Fruit fly (Drosophila melanogaster) whole organism, embryonic: Measurements from ENCODE around the gene dock.

Experiments used
- Adf1 ChIP-seq: fragments of 200-800 bp; sonication (Bioruptor generic); IDR thresholded peaks from 2 replicates; pipeline ENCODE4 v1.3.6; 2022; ENCODE audit warnings: missing biosample characterization, missing genetic modification characterization
- Aef1 ChIP-seq: fragments of 200-800 bp; sonication (Bioruptor generic); IDR thresholded peaks from 3 replicates; pipeline ENCODE4 v1.3.6; 2022; ENCODE audit warnings: missing biosample characterization, missing genetic modification characterization
- B-H2 ChIP-seq: fragments of 200-800 bp; sonication (Bioruptor generic); optimal IDR thresholded peaks from 2 replicates; lab custom pipeline; 2018; ENCODE audit warnings: missing biosample characterization, mild to moderate bottlenecking, missing genetic modification characterization
- CG1233 ChIP-seq: fragments of 200-800 bp; sonication (Bioruptor generic); optimal IDR thresholded peaks from 4 replicates; lab custom pipeline; 2018; ENCODE audit warnings: missing biosample characterization, mild to moderate bottlenecking, missing genetic modification characterization
- CG12391 ChIP-seq: fragments of 200-800 bp; sonication (Bioruptor generic); optimal IDR thresholded peaks from 3 replicates; lab custom pipeline; 2018; ENCODE audit warnings: missing biosample characterization, mild to moderate bottlenecking, missing genetic modification characterization, moderate library complexity
- CG14441 ChIP-seq: fragments of 200-800 bp; sonication (Bioruptor generic); IDR thresholded peaks from 2 replicates; pipeline ENCODE4 v1.3.6; 2022; ENCODE audit warnings: missing biosample characterization, missing genetic modification characterization
- CG14667 ChIP-seq: fragments of 200-800 bp; sonication (Bioruptor generic); IDR thresholded peaks from 2 replicates; pipeline ENCODE4 v1.3.6; 2022; ENCODE audit warnings: missing biosample characterization, missing genetic modification characterization
- CG14710 ChIP-seq: fragments of 200-800 bp; sonication (Bioruptor generic); optimal IDR thresholded peaks from 3 replicates; lab custom pipeline; 2019; ENCODE audit warnings: missing biosample characterization, mild to moderate bottlenecking, missing genetic modification characterization, moderate library complexity
- CG15073 ChIP-seq: fragments of 200-800 bp; sonication (Bioruptor generic); optimal IDR thresholded peaks from 2 replicates; lab custom pipeline; 2016; ENCODE audit warnings: missing biosample characterization, missing genetic modification characterization
- CG1602 ChIP-seq: fragments of 200-800 bp; sonication (Bioruptor generic); optimal IDR thresholded peaks from 3 replicates; lab custom pipeline; 2016; ENCODE audit warnings: missing biosample characterization, missing genetic modification characterization
- CG17328 ChIP-seq: fragments of 200-800 bp; sonication (Bioruptor generic); IDR thresholded peaks from 2 replicates; pipeline ENCODE4 v1.3.6; 2022; ENCODE audit warnings: missing biosample characterization, missing genetic modification characterization
- CG17385 ChIP-seq: fragments of 200-800 bp; sonication (Bioruptor generic); optimal IDR thresholded peaks from 3 replicates; lab custom pipeline; 2018; ENCODE audit warnings: missing biosample characterization, mild to moderate bottlenecking, missing genetic modification characterization
- CG17568 ChIP-seq: fragments of 200-800 bp; sonication (Bioruptor generic); optimal IDR thresholded peaks from 2 replicates; lab custom pipeline; 2018; ENCODE audit warnings: missing biosample characterization, mild to moderate bottlenecking, missing genetic modification characterization, moderate library complexity
- CG2120 ChIP-seq: fragments of 200-800 bp; sonication (Bioruptor generic); optimal IDR thresholded peaks from 3 replicates; lab custom pipeline; 2016; ENCODE audit warnings: missing biosample characterization, missing genetic modification characterization
- CG2678 ChIP-seq: fragments of 200-800 bp; sonication (Bioruptor generic); optimal IDR thresholded peaks from 3 replicates; lab custom pipeline; 2019; ENCODE audit warnings: missing biosample characterization, mild to moderate bottlenecking, missing genetic modification characterization, moderate library complexity
- CG3163 ChIP-seq: fragments of 200-800 bp; sonication (Bioruptor generic); optimal IDR thresholded peaks from 3 replicates; lab custom pipeline; 2016; ENCODE audit warnings: missing biosample characterization, missing genetic modification characterization
- CG6175 ChIP-seq: fragments of 200-800 bp; sonication (Bioruptor generic); IDR thresholded peaks from 3 replicates; pipeline ENCODE4 v1.3.6; 2022; ENCODE audit warnings: missing biosample characterization, missing genetic modification characterization
- CG6854 ChIP-seq: fragments of 200-800 bp; sonication (Bioruptor generic); optimal IDR thresholded peaks from 3 replicates; lab custom pipeline; 2017; ENCODE audit warnings: missing biosample characterization, mild to moderate bottlenecking, missing genetic modification characterization
- CG7372 ChIP-seq: fragments of 200-800 bp; sonication (Bioruptor generic); IDR thresholded peaks from 2 replicates; pipeline ENCODE4 v1.3.6; 2022; ENCODE audit warnings: missing biosample characterization, missing genetic modification characterization
- CG7556 ChIP-seq: fragments of 200-800 bp; sonication (Bioruptor generic); optimal IDR thresholded peaks from 2 replicates; lab custom pipeline; 2017; ENCODE audit warnings: missing biosample characterization, mild to moderate bottlenecking, missing genetic modification characterization
- CG7745 ChIP-seq: fragments of 200-800 bp; sonication (Bioruptor generic); optimal IDR thresholded peaks from 2 replicates; lab custom pipeline; 2018; ENCODE audit warnings: missing biosample characterization, mild to moderate bottlenecking, missing genetic modification characterization, moderate library complexity
- Dip2 ChIP-seq: fragments of 200-800 bp; sonication (Bioruptor generic); IDR thresholded peaks from 2 replicates; pipeline ENCODE4 v1.3.6; 2022; ENCODE audit warnings: missing biosample characterization, missing genetic modification characterization
- ERR ChIP-seq: fragments of 200-800 bp; sonication (Bioruptor generic); optimal IDR thresholded peaks from 2 replicates; lab custom pipeline; 2016; ENCODE audit warnings: missing biosample characterization, missing genetic modification characterization
- MESR4 ChIP-seq: fragments of 200-800 bp; sonication (Bioruptor generic); optimal IDR thresholded peaks from 2 replicates; lab custom pipeline; 2018; ENCODE audit warnings: missing biosample characterization, mild to moderate bottlenecking, missing genetic modification characterization, moderate library complexity
- Mes4 ChIP-seq: fragments of 200-800 bp; sonication (Bioruptor generic); optimal IDR thresholded peaks from 2 replicates; lab custom pipeline; 2016; ENCODE audit warnings: missing biosample characterization, missing genetic modification characterization
- Nf-YA ChIP-seq: fragments of 200-800 bp; sonication (Bioruptor generic); IDR thresholded peaks from 2 replicates; pipeline ENCODE4 v1.3.6; 2022; ENCODE audit warnings: missing biosample characterization, missing genetic modification characterization
- Oaz ChIP-seq: fragments of 200-800 bp; sonication (Bioruptor generic); IDR thresholded peaks from 2 replicates; pipeline ENCODE4 v1.3.6; 2022; ENCODE audit warnings: missing biosample characterization, missing genetic modification characterization
- Rx ChIP-seq: fragments of 200-800 bp; sonication (Bioruptor generic); IDR thresholded peaks from 2 replicates; pipeline ENCODE4 v1.3.6; 2022; ENCODE audit warnings: missing biosample characterization, missing genetic modification characterization
- Sox100B ChIP-seq: fragments of 200-800 bp; sonication (Bioruptor generic); optimal IDR thresholded peaks from 3 replicates; lab custom pipeline; 2018; ENCODE audit warnings: missing biosample characterization, mild to moderate bottlenecking, missing genetic modification characterization
- Spps ChIP-seq: fragments of 200-800 bp; sonication (Bioruptor generic); optimal IDR thresholded peaks from 2 replicates; lab custom pipeline; 2018; ENCODE audit warnings: missing biosample characterization, mild to moderate bottlenecking, missing genetic modification characterization
- Vsx1 ChIP-seq: fragments of 200-800 bp; sonication (Bioruptor generic); optimal IDR thresholded peaks from 2 replicates; lab custom pipeline; 2017; ENCODE audit warnings: missing biosample characterization, mild to moderate bottlenecking, missing genetic modification characterization, missing genetic modification reagents
- Xrp1 ChIP-seq: fragments of 200-800 bp; sonication (Bioruptor generic); IDR thresholded peaks from 2 replicates; pipeline ENCODE4 v1.3.6; 2022; ENCODE audit warnings: missing biosample characterization, missing genetic modification characterization
- ac ChIP-seq: fragments of 200-800 bp; sonication (Bioruptor generic); optimal IDR thresholded peaks from 3 replicates; lab custom pipeline; 2017; ENCODE audit warnings: missing biosample characterization, mild to moderate bottlenecking, missing genetic modification characterization
- amos ChIP-seq: fragments of 200-800 bp; sonication (Bioruptor generic); IDR thresholded peaks from 2 replicates; pipeline ENCODE4 v1.3.6; 2022; ENCODE audit warnings: missing biosample characterization, missing genetic modification characterization; ENCODE audit not compliant: partially characterized antibody
- ap ChIP-seq: fragments of 200-800 bp; sonication (Bioruptor generic); IDR thresholded peaks from 2 replicates; pipeline ENCODE4 v1.3.6; 2022; ENCODE audit warnings: missing biosample characterization, missing genetic modification characterization
- dati ChIP-seq: fragments of 200-800 bp; sonication (Bioruptor generic); IDR thresholded peaks from 2 replicates; pipeline ENCODE4 v1.3.6; 2022; ENCODE audit warnings: missing biosample characterization, missing genetic modification characterization
- dysf ChIP-seq: fragments of 200-800 bp; sonication (Bioruptor generic); IDR thresholded peaks from 3 replicates; pipeline ENCODE4 v1.3.6; 2022; ENCODE audit warnings: missing biosample characterization, missing genetic modification characterization
- fd3F ChIP-seq: fragments of 200-800 bp; sonication (Bioruptor generic); optimal IDR thresholded peaks from 2 replicates; lab custom pipeline; 2018; ENCODE audit warnings: missing biosample characterization, mild to moderate bottlenecking, missing genetic modification characterization, moderate library complexity
- gfzf ChIP-seq: fragments of 200-800 bp; sonication (Bioruptor generic); optimal IDR thresholded peaks from 2 replicates; lab custom pipeline; 2016; ENCODE audit warnings: missing biosample characterization, mild to moderate bottlenecking, missing genetic modification characterization, moderate library complexity
- gt ChIP-seq: fragments of 200-800 bp; sonication (Bioruptor generic); IDR thresholded peaks from 2 replicates; pipeline ENCODE4 v1.3.6; 2022; ENCODE audit warnings: missing biosample characterization, missing genetic modification characterization
- hth ChIP-seq: fragments of >200 bp; optimal IDR thresholded peaks from 2 replicates; lab custom pipeline; 2017; ENCODE audit warnings: inconsistent platforms
- mirr ChIP-seq: fragments of 200-800 bp; sonication (Bioruptor generic); optimal IDR thresholded peaks from 3 replicates; lab custom pipeline; 2018; ENCODE audit warnings: missing biosample characterization, mild to moderate bottlenecking, missing genetic modification characterization
- phol ChIP-seq: fragments of 200-800 bp; sonication (Bioruptor generic); optimal IDR thresholded peaks from 3 replicates; lab custom pipeline; 2018; ENCODE audit warnings: missing biosample characterization, mild to moderate bottlenecking, missing genetic modification characterization, moderate library complexity
- stc ChIP-seq: fragments of 200-800 bp; sonication (Bioruptor generic); IDR thresholded peaks from 2 replicates; pipeline ENCODE4 v1.3.6; 2022; ENCODE audit warnings: missing biosample characterization, missing genetic modification characterization
- tap ChIP-seq: fragments of 200-800 bp; optimal IDR thresholded peaks from 3 replicates; lab custom pipeline; 2019; ENCODE audit warnings: missing biosample characterization, mild to moderate bottlenecking, missing genetic modification characterization, moderate library complexity
- tin ChIP-seq: fragments of 200-800 bp; sonication (Bioruptor generic); optimal IDR thresholded peaks from 3 replicates; lab custom pipeline; 2016; ENCODE audit warnings: missing biosample characterization, missing genetic modification characterization
- trh ChIP-seq: fragments of 200-800 bp; sonication (Bioruptor generic); optimal IDR thresholded peaks from 2 replicates; lab custom pipeline; 2016; ENCODE audit warnings: missing biosample characterization, missing genetic modification characterization
- unpg ChIP-seq: fragments of 200-800 bp; sonication (Bioruptor generic); optimal IDR thresholded peaks from 3 replicates; lab custom pipeline; 2018; ENCODE audit warnings: missing biosample characterization, mild to moderate bottlenecking, missing genetic modification characterization, moderate library complexity
- vfl ChIP-seq: fragments of 200-800 bp; sonication (Bioruptor generic); optimal IDR thresholded peaks from 2 replicates; lab custom pipeline; 2016; ENCODE audit warnings: missing biosample characterization, missing genetic modification characterization
- zen2 ChIP-seq: fragments of 200-800 bp; sonication (Bioruptor generic); IDR thresholded peaks from 3 replicates; pipeline ENCODE4 v1.3.6; 2022; ENCODE audit warnings: missing biosample characterization, missing genetic modification characterization; ENCODE audit not compliant: partially characterized antibody
- zfh1 ChIP-seq: fragments of 200-800 bp; sonication (Bioruptor generic); IDR thresholded peaks from 3 replicates; pipeline ENCODE4 v1.3.6; 2022; ENCODE audit warnings: missing biosample characterization, missing genetic modification characterization

The dock gene

dm6 chr2L:845341-846004 is 19.7 kb downstream of the dock start (continued):
- TF ChIP-seq amos (GFP tag; lab: Robert Waterston, UW), result no peak
- peak; percentile 77 for TF ChIP-seq Mes4 (GFP tag; lab: Kevin White, UChicago)
- peak; percentile 87 for TF ChIP-seq CG7372 (GFP tag; lab: Robert Waterston, UW)
- TF ChIP-seq MESR4 (GFP tag; lab: Kevin White, UChicago), result peak; percentile 33
- peak; percentile 94 for TF ChIP-seq dysf
- no peak for TF ChIP-seq ac
- TF ChIP-seq tin (GFP tag; lab: Kevin White, UChicago), result peak; percentile 80
- peak; percentile 84 for TF ChIP-seq CG17385 (GFP tag; lab: Kevin White, UChicago)
- TF ChIP-seq Vsx1, result peak; percentile 66
- TF ChIP-seq gt (GFP tag; lab: Robert Waterston, UW), result peak; percentile 65; the same call in 1 of the 2 replicates
- TF ChIP-seq Oaz, result peak; percentile 75
- peak; percentile 89 for TF ChIP-seq CG14441
- TF ChIP-seq CG7745, result no peak
- TF ChIP-seq CG1233 (GFP tag; lab: Kevin White, UChicago), result peak; percentile 72
- TF ChIP-seq CG17568 (GFP tag; lab: Kevin White, UChicago), result peak; percentile 84
- TF ChIP-seq Dip2 (GFP tag; lab: Robert Waterston, UW), result no peak
- peak; percentile 83 for TF ChIP-seq Aef1 (GFP tag; lab: Robert Waterston, UW)
- TF ChIP-seq dati, result peak; percentile 84
- peak; percentile 84 for TF ChIP-seq CG12391 (tag; lab: Kevin White, UChicago)
- peak; percentile 87 for TF ChIP-seq Nf-YA (GFP tag; lab: Robert Waterston, UW)
- TF ChIP-seq vfl (GFP tag; lab: Kevin White, UChicago), result peak; percentile 54
- TF ChIP-seq CG14667 (GFP tag; lab: Robert Waterston, UW), result peak; percentile 88
- TF ChIP-seq Adf1 (GFP tag; lab: Robert Waterston, UW), result peak; percentile 67
- TF ChIP-seq zfh1, result peak; percentile 91
- peak; percentile 8 for TF ChIP-seq CG15073
- TF ChIP-seq CG2678, result peak; percentile 92
- TF ChIP-seq Xrp1, result peak; percentile 89
- peak; percentile 73 for TF ChIP-seq Sox100B
- TF ChIP-seq Spps (tag; lab: Kevin White, UChicago), result peak; percentile 6
- peak; percentile 55 for TF ChIP-seq CG14710 (tag; lab: Kevin White, UChicago)
- TF ChIP-seq CG2120 (GFP tag; lab: Kevin White, UChicago), result peak; percentile 92
- TF ChIP-seq hth (lab: Kevin White, UChicago), result no peak
- peak; percentile 72 for TF ChIP-seq B-H2 (GFP tag; lab: Kevin White, UChicago)
- peak; percentile 88 for TF ChIP-seq tap (tag; lab: Kevin White, UChicago)
- peak; percentile 89 for TF ChIP-seq unpg (GFP tag; lab: Kevin White, UChicago)
- TF ChIP-seq CG1602 (GFP tag; lab: Kevin White, UChicago), result peak; percentile 75
- no peak for TF ChIP-seq zen2 (GFP tag; lab: Robert Waterston, UW)
- peak; percentile 92 for TF ChIP-seq ap (GFP tag; lab: Robert Waterston, UW)
- TF ChIP-seq mirr (GFP tag; lab: Kevin White, UChicago), result peak; percentile 74
- peak; percentile 85 for TF ChIP-seq ERR (GFP tag; lab: Kevin White, UChicago)
- TF ChIP-seq CG6175, result peak; percentile 83
- peak; percentile 88 for TF ChIP-seq stc
- TF ChIP-seq CG6854, result peak; percentile 58
- TF ChIP-seq trh (GFP tag; lab: Kevin White, UChicago), result peak; percentile 51
- TF ChIP-seq gfzf (GFP tag; lab: Kevin White, UChicago), result no peak
- TF ChIP-seq fd3F, result peak; percentile 83
- peak; percentile 82 for TF ChIP-seq CG7556 (GFP tag; lab: Kevin White, UChicago)
- TF ChIP-seq phol (tag; lab: Kevin White, UChicago), result peak; percentile 83
- TF ChIP-seq CG17328 (GFP tag; lab: Robert Waterston, UW), result peak; percentile 84
- TF ChIP-seq Rx (GFP tag; lab: Robert Waterston, UW), result peak; percentile 88
- peak; percentile 86 for TF ChIP-seq CG3163
